Worm (Caenorhabditis elegans) whole organism, L4 larva: ENCODE data around the gene kqt-2.

Experiments
- aly-2 ChIP-seq: sonication (generic microtip); optimal IDR thresholded peaks from 2 replicates; lab custom pipeline; 2018; ENCODE audit warnings: missing biosample characterization, missing genetic modification characterization
- ceh-20 ChIP-seq: fragments of 200-800 bp; sonication (Bioruptor generic); IDR thresholded peaks from 2 replicates; pipeline ENCODE4 v1.3.6; 2022; ENCODE audit warnings: missing genetic modification reagents, missing genetic modification characterization, missing compliant biosample characterization
- ceh-44 ChIP-seq: fragments of 200-800 bp; sonication (Bioruptor generic); IDR thresholded peaks from 2 replicates; pipeline ENCODE4 v1.3.6; 2022; ENCODE audit warnings: missing genetic modification reagents, missing genetic modification characterization, missing compliant biosample characterization
- dmd-8 ChIP-seq: fragments of 200-800 bp; sonication (Bioruptor generic); IDR thresholded peaks from 2 replicates; pipeline ENCODE4 v1.3.6; 2022; ENCODE audit warnings: missing genetic modification characterization, missing compliant biosample characterization
- lsy-2 ChIP-seq, 2 experiments: fragments of 150-350 bp in 1 of 2; sonication (generic microtip) in 1 of 2; optimal IDR thresholded peaks; 2 replicates each; lab custom pipeline; 2014 to 2017; ENCODE audit warnings: missing biosample characterization in 2 of 2, missing genetic modification characterization in 2 of 2
- mdl-1 ChIP-seq, 2 experiments: fragments of 150-350 bp in 1 of 2; sonication (generic microtip) in 1 of 2; optimal IDR thresholded peaks; 2 replicates each; lab custom pipeline; 2014 to 2017; ENCODE audit warnings: missing biosample characterization in 2 of 2, missing genetic modification characterization in 2 of 2
- pqm-1 ChIP-seq: sonication (generic microtip); optimal IDR thresholded peaks from 2 replicates; lab custom pipeline; 2017; ENCODE audit warnings: missing biosample characterization, missing genetic modification characterization
- unc-130 ChIP-seq: sonication (generic microtip); optimal IDR thresholded peaks from 2 replicates; lab custom pipeline; 2016; ENCODE audit warnings: missing genetic modification reagents, missing genetic modification characterization, missing compliant biosample characterization
- unc-62 ChIP-seq, 3 experiments: fragments of 150-350 bp in 1 of 3; sonication (generic microtip); optimal IDR thresholded peaks in 2 of 3; peaks in 1 of 3; 1 replicate in 1 of 3; 2 replicates in 2 of 3; lab custom pipeline; 2014 to 2017; ENCODE audit warnings: missing biosample characterization in 3 of 3, missing genetic modification characterization in 3 of 3, missing genetic modification reagents in 3 of 3, missing genotype in 1 of 3
- ztf-11 ChIP-seq: fragments of 150-350 bp; optimal IDR thresholded peaks from 2 replicates; lab custom pipeline; 2014; ENCODE audit warnings: missing biosample characterization, missing genetic modification characterization

- TF ChIP-seq ztf-11 (no peak), mdl-1 (tag; optimal IDR thresholded peaks at IDR 0.05; lab: Kevin White, UChicago) (no peak), ceh-44 (no peak), dmd-8 (GFP tag; lab: Robert Waterston, UW) (no peak), unc-130 (no peak), aly-2 (tag; lab: Kevin White, UChicago) (no peak), ceh-20 (GFP tag; lab: Robert Waterston, UW) (no peak), pqm-1 (no peak), lsy-2 (tag; optimal IDR thresholded peaks at IDR 0.05; lab: Kevin White, UChicago) (no peak), unc-62 (GFP tag; optimal IDR thresholded peaks at IDR 0.05 in 1 of 2; lab: Kevin White, UChicago) (peak in 1 of 2 experiments; percentile 96), unc-62 (tag; optimal IDR thresholded peaks at IDR 0.05; lab: Kevin White, UChicago) (no peak)
These were observed 48.4 kb upstream of the kqt-2 start, which contains the start of gene R09F10.3 for ce11 chrX:8294586-8294985.
